Worm (Caenorhabditis elegans): ENCODE results near the gene col-177.
A peak's percentile ranks its signal among the peaks of the same experiment; 100 is the strongest.

The col-177 gene

DNA sequence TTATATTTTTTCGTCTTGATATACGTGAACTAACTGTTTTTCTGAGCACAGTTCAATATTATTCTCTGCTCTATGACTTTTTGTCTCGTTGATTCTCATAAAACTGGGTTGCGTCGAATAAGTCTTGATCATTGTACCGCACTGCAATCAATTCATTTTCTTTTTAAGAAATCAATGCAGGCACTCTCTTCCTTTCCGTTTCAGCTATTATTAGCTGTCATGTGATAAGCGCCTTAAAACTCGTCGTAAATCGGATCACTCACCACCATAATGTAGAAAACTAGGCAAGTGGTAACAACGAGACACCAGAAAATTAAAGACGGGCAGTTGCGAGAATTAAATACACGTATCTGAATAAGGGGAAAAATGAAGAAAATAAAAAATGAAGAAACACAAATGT lies 5.7 kb upstream of the col-177 start:
- TF ChIP-seq elt-2 (tag; optimal IDR thresholded peaks at IDR 0.05) (peak; percentile 33), efl-3 (GFP tag; optimal IDR thresholded peaks at IDR 0.05) (no peak), nhr-90 (tag; optimal IDR thresholded peaks at IDR 0.05; ENCODE audit: poor library complexity) (peak; percentile 5), hpl-2 (GFP tag; optimal IDR thresholded peaks at IDR 0.05) (peak; percentile 32), lin-35 (GFP tag; optimal IDR thresholded peaks at IDR 0.05) (peak in 1 of 2 experiments; percentile 44), ceh-90 (tag; optimal IDR thresholded peaks at IDR 0.05) (no peak)

DNA sequence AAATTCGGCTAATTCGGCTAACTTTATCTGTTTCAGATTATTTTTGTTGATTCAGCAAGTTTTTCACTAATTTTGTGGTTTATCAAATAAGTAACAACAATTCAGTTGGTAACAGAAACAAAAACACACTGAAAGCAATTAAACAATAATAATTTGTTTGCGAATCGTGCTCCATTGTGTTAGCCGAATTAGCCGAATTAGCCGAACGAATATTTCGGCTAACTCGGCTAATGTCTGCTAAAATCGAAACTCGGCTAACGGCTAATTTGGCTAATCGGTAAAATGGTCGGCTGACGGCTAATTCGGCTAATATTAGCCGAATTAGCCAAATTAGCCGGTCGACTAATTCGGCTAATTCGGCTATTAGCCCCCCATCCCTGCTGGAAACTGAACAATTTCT lies 2.1 kb upstream of the col-177 start:
- TF ChIP-seq lsy-2 (tag; optimal IDR thresholded peaks at IDR 0.05) (no peak), nhr-85 (tag) (no peak), efl-3 (GFP tag; optimal IDR thresholded peaks at IDR 0.05) (no peak), ama-1 (optimal IDR thresholded peaks at IDR 0.05) (no peak), ceh-90 (tag; optimal IDR thresholded peaks at IDR 0.05) (no peak), fkh-4 (tag; optimal IDR thresholded peaks at IDR 0.05; ENCODE audit: borderline replicate concordance) (no peak), nhr-77 (tag; optimal IDR thresholded peaks at IDR 0.05) (no peak), dsc-1 (tag; optimal IDR thresholded peaks at IDR 0.05) (no peak), lin-15B (tag; optimal IDR thresholded peaks at IDR 0.05) (no peak), jun-1 (tag; optimal IDR thresholded peaks at IDR 0.05) (no peak), blmp-1 (tag; optimal IDR thresholded peaks at IDR 0.05) (no peak), unc-86 (tag; optimal IDR thresholded peaks at IDR 0.05) (no peak), lin-35 (GFP tag; optimal IDR thresholded peaks at IDR 0.05) (no peak), elt-3 (tag; optimal IDR thresholded peaks at IDR 0.05) (no peak), fos-1 (tag; optimal IDR thresholded peaks at IDR 0.05) (no peak), lin-39 (tag; optimal IDR thresholded peaks at IDR 0.05) (no peak), sup-37 (GFP tag; optimal IDR thresholded peaks at IDR 0.05) (no peak), grh-1 (GFP tag; IDR thresholded peaks at IDR 0.05) (no peak)

DNA sequence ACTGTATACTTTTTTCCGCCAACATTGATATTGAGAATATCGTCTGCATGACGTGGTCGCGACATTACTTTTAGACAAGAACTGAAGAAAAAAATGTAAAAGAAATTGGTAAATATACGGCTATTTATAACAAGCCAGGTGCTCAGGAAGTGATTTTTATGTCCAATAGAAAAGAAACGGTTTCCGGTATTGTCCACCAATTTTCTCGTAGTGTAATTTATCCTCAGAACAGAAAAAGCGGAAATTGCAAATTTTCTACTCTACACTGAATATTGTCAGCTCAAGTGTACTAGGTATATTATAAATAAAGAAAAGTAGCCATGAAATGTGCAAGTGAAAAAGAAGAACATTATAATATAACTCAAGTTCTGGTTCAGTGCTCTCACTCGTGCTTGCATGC lies 2.5 kb downstream of the col-177 start, which contains the start of gene F59F3.6:
TSS of gene F59F3.6 (minus strand) at position 101 of the 400 bp plus-strand sequence.
- no peak for TF ChIP-seq fkh-4 (tag; optimal IDR thresholded peaks at IDR 0.05; ENCODE audit: borderline replicate concordance)
- TF ChIP-seq tbx-2 (tag; optimal IDR thresholded peaks at IDR 0.05) = peak; percentile 20
- no peak for TF ChIP-seq efl-1 (optimal IDR thresholded peaks at IDR 0.05)
- TF ChIP-seq efl-1 (GFP tag; optimal IDR thresholded peaks at IDR 0.05 in 1 of 2) = peak in 1 of 2 experiments; percentile 56
- peak; percentile 27 for TF ChIP-seq lin-14 (GFP tag; optimal IDR thresholded peaks at IDR 0.05)
- no peak for TF ChIP-seq lin-35 (GFP tag; optimal IDR thresholded peaks at IDR 0.05)

- TF ChIP-seq xbp-1 (tag; optimal IDR thresholded peaks at IDR 0.05) (no peak), unc-130 (tag; optimal IDR thresholded peaks at IDR 0.05) (no peak), swsn-7 (tag; optimal IDR thresholded peaks at IDR 0.05) (no peak), blmp-1 (tag; optimal IDR thresholded peaks at IDR 0.05) (peak; percentile 37), ceh-82 (tag; optimal IDR thresholded peaks at IDR 0.05) (no peak), ceh-8 (GFP tag; optimal IDR thresholded peaks at IDR 0.05) (no peak), grh-1 (GFP tag; IDR thresholded peaks at IDR 0.05) (no peak)
Measured at ce11 chrX:10992177-10992576, 9.5 kb downstream of the col-177 start, which contains the start of gene ver-3. TSS of gene ver-3 (plus strand) at chrX:10992477.

ce11 chrX:10991352-10992172 lies 10.1 kb downstream of the col-177 start:
- no peak for TF ChIP-seq lsy-2 (tag; optimal IDR thresholded peaks at IDR 0.05)
- TF ChIP-seq ceh-82 (tag; optimal IDR thresholded peaks at IDR 0.05) = no peak
- TF ChIP-seq unc-130 (tag; optimal IDR thresholded peaks at IDR 0.05) = no peak
- no peak for TF ChIP-seq alr-1 (tag; optimal IDR thresholded peaks at IDR 0.05; ENCODE audit: borderline replicate concordance)
- TF ChIP-seq irx-1 (tag; optimal IDR thresholded peaks at IDR 0.05) = no peak
- TF ChIP-seq hpl-2 (GFP tag; optimal IDR thresholded peaks at IDR 0.05) = no peak
- no peak for TF ChIP-seq unc-98 (GFP tag; IDR thresholded peaks at IDR 0.05)
- no peak for TF ChIP-seq F16B12.6 (tag; optimal IDR thresholded peaks at IDR 0.05)
- TF ChIP-seq fkh-8 (tag; optimal IDR thresholded peaks at IDR 0.05) = no peak
